Worm (Caenorhabditis elegans): Measurements from ENCODE around the gene clh-5.

DNA sequence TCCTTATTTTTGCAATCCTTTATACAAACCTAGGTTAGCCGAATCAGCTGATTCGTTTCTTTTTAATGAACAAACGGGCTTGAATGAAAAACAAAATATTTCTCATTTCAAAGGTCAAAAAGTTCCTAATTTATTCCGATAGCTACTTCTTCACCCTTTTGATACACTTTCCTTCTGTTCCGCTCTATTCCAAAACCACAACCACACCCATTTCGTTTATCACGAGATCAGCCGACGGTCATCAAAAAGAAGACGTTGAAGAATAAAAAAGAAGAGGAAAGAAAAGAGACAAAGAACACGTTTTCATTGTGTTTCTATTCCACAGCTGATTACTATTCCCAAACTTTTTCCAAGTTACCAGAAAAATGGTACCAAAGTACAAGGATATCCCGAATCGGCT lies 49.7 kb upstream of the clh-5 start:
- TF ChIP-seq ztf-4 (tag; optimal IDR thresholded peaks at IDR 0.05) (no peak), nhr-28 (tag; optimal IDR thresholded peaks at IDR 0.05) (no peak), zag-1 (tag; optimal IDR thresholded peaks at IDR 0.05) (no peak)
